Fruit fly (Drosophila melanogaster): ENCODE results near the gene Alg10.
A peak's percentile ranks its signal among the peaks of the same experiment; 100 is the strongest.

The Alg10 gene

dm6 chr3L:11119901-11120418 lies 44.8 kb upstream of the Alg10 start (continued):
- no peak for TF ChIP-seq Taf1 (GFP tag; IDR thresholded peaks at IDR 0.05)
- TF ChIP-seq lab (GFP tag; optimal IDR thresholded peaks at IDR 0.05): peak; percentile 83
- TF ChIP-seq pita (GFP tag; optimal IDR thresholded peaks at IDR 0.05): no peak
- TF ChIP-seq Rx (GFP tag; IDR thresholded peaks at IDR 0.05): no peak
- no peak for TF ChIP-seq CG4617 (GFP tag; optimal IDR thresholded peaks at IDR 0.05; ENCODE audit: borderline replicate concordance)
- no peak for TF ChIP-seq CG13287 (GFP tag; IDR thresholded peaks at IDR 0.05; ENCODE audit: partially characterized antibody)
- no peak for TF ChIP-seq da (GFP tag; optimal IDR thresholded peaks at IDR 0.05)
- no peak for TF ChIP-seq CG15269 (tag; optimal IDR thresholded peaks at IDR 0.05)
- TF ChIP-seq ab (GFP tag; optimal IDR thresholded peaks at IDR 0.05): no peak
- TF ChIP-seq pan (optimal IDR thresholded peaks at IDR 0.05): no peak
- no peak for TF ChIP-seq pan (GFP tag; optimal IDR thresholded peaks at IDR 0.05 in 1 of 2, IDR thresholded peaks at IDR 0.05 in 1 of 2)
- TF ChIP-seq CG10543 (GFP tag; optimal IDR thresholded peaks at IDR 0.05): peak; percentile 94
- no peak; the same call in 2 of the 3 replicates for TF ChIP-seq dysf (GFP tag; IDR thresholded peaks at IDR 0.05)
- no peak for TF ChIP-seq CG2116 (GFP tag; optimal IDR thresholded peaks at IDR 0.05)
- TF ChIP-seq ap (GFP tag; IDR thresholded peaks at IDR 0.05): no peak
- TF ChIP-seq CG8359 (GFP tag; optimal IDR thresholded peaks at IDR 0.05; ENCODE audit: borderline replicate concordance): no peak
- no peak for TF ChIP-seq yki (optimal IDR thresholded peaks at IDR 0.05)
- TF ChIP-seq chm (GFP tag; IDR thresholded peaks at IDR 0.05): 0 out of 2 replicates have a peak, but pooled peaks have one; percentile 11
- TF ChIP-seq bowl (GFP tag; IDR thresholded peaks at IDR 0.05): no peak
- no peak for TF ChIP-seq CG6654 (GFP tag; optimal IDR thresholded peaks at IDR 0.05)
- TF ChIP-seq Camta (GFP tag; optimal IDR thresholded peaks at IDR 0.05): no peak
- TF ChIP-seq Hmx (GFP tag; optimal IDR thresholded peaks at IDR 0.05): no peak
- no peak for TF ChIP-seq zfh2 (GFP tag; optimal IDR thresholded peaks at IDR 0.05)
- no peak for TF ChIP-seq Gug (GFP tag; IDR thresholded peaks at IDR 0.05)
- TF ChIP-seq dati (GFP tag; IDR thresholded peaks at IDR 0.05): no peak
- TF ChIP-seq CG16779 (GFP tag; IDR thresholded peaks at IDR 0.05): no peak
- TF ChIP-seq sd (tag; optimal IDR thresholded peaks at IDR 0.05): peak; percentile 80
- no peak for TF ChIP-seq CG11696 (GFP tag; IDR thresholded peaks at IDR 0.05)
- TF ChIP-seq Xrp1 (GFP tag; IDR thresholded peaks at IDR 0.05): no peak; the same call in 1 of the 2 replicates
- no peak for TF ChIP-seq tgo (GFP tag; IDR thresholded peaks at IDR 0.05)
- TF ChIP-seq kni (GFP tag; optimal IDR thresholded peaks at IDR 0.05): peak; percentile 95
- no peak for TF ChIP-seq ara (GFP tag; IDR thresholded peaks at IDR 0.05)
- TF ChIP-seq vnd (GFP tag; IDR thresholded peaks at IDR 0.05; ENCODE audit: partially characterized antibody): no peak
- TF ChIP-seq BEAF-32 (GFP tag; optimal IDR thresholded peaks at IDR 0.05): no peak
- no peak for TF ChIP-seq TFAM (GFP tag; optimal IDR thresholded peaks at IDR 0.05)
- no peak for TF ChIP-seq Nf-YA (GFP tag; IDR thresholded peaks at IDR 0.05)
- TF ChIP-seq CG3163 (GFP tag; optimal IDR thresholded peaks at IDR 0.05): peak; percentile 65
- no peak for TF ChIP-seq CG7372 (GFP tag; IDR thresholded peaks at IDR 0.05)
- peak; percentile 79 for TF ChIP-seq sug (tag; optimal IDR thresholded peaks at IDR 0.05)
- peak; percentile 52 for TF ChIP-seq CG3407 (GFP tag; optimal IDR thresholded peaks at IDR 0.05)
- no peak for TF ChIP-seq CG30431 (GFP tag; optimal IDR thresholded peaks at IDR 0.05)
- TF ChIP-seq CG11456 (GFP tag; IDR thresholded peaks at IDR 0.05): no peak
- no peak for TF ChIP-seq stc (GFP tag; IDR thresholded peaks at IDR 0.05)
- TF ChIP-seq cato (GFP tag; optimal IDR thresholded peaks at IDR 0.05; ENCODE audit: borderline replicate concordance): no peak
- TF ChIP-seq Sry-β (GFP tag; optimal IDR thresholded peaks at IDR 0.05): no peak
- TF ChIP-seq Spps (tag; optimal IDR thresholded peaks at IDR 0.05): no peak
- TF ChIP-seq CG32767 (GFP tag; IDR thresholded peaks at IDR 0.05): no peak
- TF ChIP-seq Mes4 (GFP tag; optimal IDR thresholded peaks at IDR 0.05): no peak
- TF ChIP-seq ewg (GFP tag; optimal IDR thresholded peaks at IDR 0.05): peak; percentile 64
- no peak for TF ChIP-seq Dref (GFP tag; IDR thresholded peaks at IDR 0.05)
- TF ChIP-seq lbe (GFP tag; optimal IDR thresholded peaks at IDR 0.05): no peak
- no peak for TF ChIP-seq CG2129 (GFP tag; IDR thresholded peaks at IDR 0.05; ENCODE audit: partially characterized antibody)

Measured in whole organism, embryonic.